Worm (Caenorhabditis elegans): ENCODE data around the gene K05G3.2.

DNA sequence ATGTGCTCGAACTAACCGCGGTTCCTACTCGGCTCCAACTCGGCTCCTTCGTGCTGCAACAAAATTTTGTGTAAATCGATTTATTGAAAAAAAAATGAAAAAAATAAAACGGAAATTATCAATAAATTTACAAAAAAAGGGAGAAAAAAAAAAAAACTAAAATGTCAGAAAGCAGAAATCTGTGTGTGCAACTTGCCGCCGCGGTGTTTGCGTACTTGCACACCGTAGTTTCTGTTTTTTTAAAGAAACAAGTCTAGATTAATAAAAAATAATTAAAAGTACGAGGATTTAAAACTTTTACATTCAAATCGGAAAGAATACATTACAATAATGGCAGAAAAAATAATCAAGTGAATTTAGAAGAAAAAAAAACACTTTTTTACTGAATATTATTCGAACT, 27.0 kb downstream of the K05G3.2 start:
- TF ChIP-seq nhr-77 (tag; optimal IDR thresholded peaks at IDR 0.05) = no peak
- no peak for TF ChIP-seq ztf-4 (tag; optimal IDR thresholded peaks at IDR 0.05)
